Worm (Caenorhabditis elegans) whole organism, early embryonic: ENCODE results near the gene Y41C4A.9.

ENCODE experiments used
- F13C5.2 ChIP-seq: sonication (generic microtip); optimal IDR thresholded peaks from 2 replicates; lab custom pipeline; 2017; ENCODE audit warnings: mild to moderate bottlenecking, missing genetic modification characterization, inconsistent platforms, missing compliant biosample characterization
- aly-1 ChIP-seq: sonication (generic microtip); optimal IDR thresholded peaks from 2 replicates; lab custom pipeline; 2016; ENCODE audit warnings: missing genetic modification characterization, missing compliant biosample characterization
- ama-1 ChIP-seq: fragments of 150-350 bp; optimal IDR thresholded peaks from 2 replicates; lab custom pipeline; 2014
- ceh-36 ChIP-seq: sonication (generic microtip); optimal IDR thresholded peaks from 2 replicates; lab custom pipeline; 2016; ENCODE audit warnings: missing genetic modification characterization, inconsistent platforms, missing compliant biosample characterization
- ets-7 ChIP-seq: sonication (generic microtip); optimal IDR thresholded peaks from 2 replicates; lab custom pipeline; 2016; ENCODE audit warnings: missing genotype, missing genetic modification characterization, missing compliant biosample characterization
- flt-1 ChIP-seq: fragments of 200-800 bp; sonication (Bioruptor generic); IDR thresholded peaks from 2 replicates; pipeline ENCODE4 v1.3.6; 2022; ENCODE audit warnings: missing genetic modification characterization, missing compliant biosample characterization
- scrt-1 ChIP-seq: fragments of 200-800 bp; sonication (Bioruptor generic); IDR thresholded peaks from 2 replicates; pipeline ENCODE4 v1.3.6; 2022; ENCODE audit warnings: missing genetic modification characterization, missing compliant biosample characterization
- tbx-11 ChIP-seq: fragments of 200-800 bp; sonication (Bioruptor generic); IDR thresholded peaks from 2 replicates; pipeline ENCODE4 v1.3.6; 2022; ENCODE audit warnings: missing genetic modification characterization, missing compliant biosample characterization
- tbx-37 ChIP-seq: fragments of 200-800 bp; sonication (Bioruptor generic); conservative IDR thresholded peaks from 2 replicates; pipeline ENCODE4 v1.3.6; 2022; ENCODE audit warnings: missing genetic modification reagents, missing genetic modification characterization, missing compliant biosample characterization
- tra-4 ChIP-seq: sonication (generic microtip); optimal IDR thresholded peaks from 2 replicates; lab custom pipeline; 2017; ENCODE audit warnings: missing genetic modification characterization, missing compliant biosample characterization

- no peak for TF ChIP-seq ama-1 (lab: Kevin White, UChicago)
- no peak for TF ChIP-seq ets-7 (tag; lab: Kevin White, UChicago)
- TF ChIP-seq tbx-37 (GFP tag; lab: Robert Waterston, UW): no peak
- no peak for TF ChIP-seq flt-1 (GFP tag; lab: Robert Waterston, UW)
- no peak for TF ChIP-seq tra-4 (tag; lab: Kevin White, UChicago)
- TF ChIP-seq aly-1 (tag; lab: Kevin White, UChicago): no peak
- no peak for TF ChIP-seq ceh-36 (tag; lab: Kevin White, UChicago)
- TF ChIP-seq F13C5.2: no peak
- no peak for TF ChIP-seq scrt-1 (GFP tag; lab: Robert Waterston, UW)
- TF ChIP-seq tbx-11: no peak
Measured at ce11 chrIII:11732943-11733342, 14.5 kb upstream of the Y41C4A.9 start.
